Worm (Caenorhabditis elegans) whole organism, mixed stage, embryonic: Measurements from ENCODE around the gene str-13.

ENCODE experiments used
- M03D4.4 ChIP-seq: sonication (generic microtip); optimal IDR thresholded peaks from 2 replicates; lab custom pipeline; 2017; ENCODE audit warnings: mild to moderate bottlenecking, missing genetic modification characterization, missing compliant biosample characterization
- bed-3 ChIP-seq: fragments of 200-800 bp; sonication (Bioruptor generic); optimal IDR thresholded peaks from 3 replicates; lab custom pipeline; 2018; ENCODE audit warnings: mild to moderate bottlenecking, missing genetic modification characterization, moderate library complexity, missing compliant biosample characterization
- blmp-1 ChIP-seq: fragments of 150-350 bp; optimal IDR thresholded peaks from 2 replicates; lab custom pipeline; 2014; ENCODE audit warnings: missing biosample characterization, missing genetic modification characterization
- ceh-39 ChIP-seq: fragments of 150-350 bp; optimal IDR thresholded peaks from 2 replicates; lab custom pipeline; 2014; ENCODE audit warnings: missing biosample characterization, missing genetic modification characterization
- ceh-43 ChIP-seq: fragments of 200-800 bp; sonication (Bioruptor generic); optimal IDR thresholded peaks from 2 replicates; lab custom pipeline; 2018; ENCODE audit warnings: mild to moderate bottlenecking, missing genetic modification characterization, moderate library complexity, missing compliant biosample characterization
- ces-1 ChIP-seq: fragments of 150-350 bp; optimal IDR thresholded peaks from 2 replicates; lab custom pipeline; 2014; ENCODE audit warnings: missing biosample characterization, missing genetic modification reagents, missing genetic modification characterization
- cnd-1 ChIP-seq: fragments of 200-800 bp; sonication (Bioruptor generic); optimal IDR thresholded peaks from 2 replicates; lab custom pipeline; 2018; ENCODE audit warnings: mild to moderate bottlenecking, missing genetic modification characterization, missing compliant biosample characterization
- drap-1 ChIP-seq: fragments of 200-800 bp; sonication (Bioruptor generic); optimal IDR thresholded peaks from 3 replicates; lab custom pipeline; 2018; ENCODE audit warnings: mild to moderate bottlenecking, missing genetic modification characterization, missing compliant biosample characterization
- elt-3 ChIP-seq: fragments of 150-350 bp; optimal IDR thresholded peaks from 2 replicates; lab custom pipeline; 2014; ENCODE audit warnings: missing biosample characterization, missing genetic modification characterization
- flh-1 ChIP-seq: fragments of 200-800 bp; sonication (Bioruptor generic); optimal IDR thresholded peaks from 2 replicates; lab custom pipeline; 2018; ENCODE audit warnings: mild to moderate bottlenecking, missing genetic modification characterization, moderate library complexity, missing compliant biosample characterization
- ham-2 ChIP-seq: fragments of 200-800 bp; sonication (Bioruptor generic); optimal IDR thresholded peaks from 2 replicates; lab custom pipeline; 2018; ENCODE audit warnings: mild to moderate bottlenecking, missing genetic modification characterization, missing compliant biosample characterization
- lin-13 ChIP-seq: fragments of 150-350 bp; optimal IDR thresholded peaks from 2 replicates; lab custom pipeline; 2014; ENCODE audit warnings: missing biosample characterization, missing genetic modification characterization
- lin-32 ChIP-seq: fragments of 200-800 bp; sonication (Bioruptor generic); optimal IDR thresholded peaks from 2 replicates; lab custom pipeline; 2018; ENCODE audit warnings: mild to moderate bottlenecking, missing genetic modification characterization, missing compliant biosample characterization
- lsy-2 ChIP-seq: fragments of 150-350 bp; optimal IDR thresholded peaks from 2 replicates; lab custom pipeline; 2014; ENCODE audit warnings: missing biosample characterization, missing genetic modification characterization
- mab-5 ChIP-seq: fragments of 150-350 bp; optimal IDR thresholded peaks from 2 replicates; lab custom pipeline; 2014; ENCODE audit warnings: missing biosample characterization, missing genetic modification characterization
- mep-1 ChIP-seq: fragments of 150-350 bp; optimal IDR thresholded peaks from 2 replicates; lab custom pipeline; 2017; ENCODE audit warnings: missing biosample characterization, missing genetic modification reagents, missing genetic modification characterization, inconsistent platforms
- mls-2 ChIP-seq: sonication (generic microtip); optimal IDR thresholded peaks from 2 replicates; lab custom pipeline; 2016; ENCODE audit warnings: mild to moderate bottlenecking, missing genetic modification characterization, moderate library complexity, missing compliant biosample characterization
- nhr-12 ChIP-seq: fragments of 150-350 bp; optimal IDR thresholded peaks from 2 replicates; lab custom pipeline; 2014; ENCODE audit warnings: missing biosample characterization, missing genetic modification characterization
- nhr-2 ChIP-seq: fragments of 150-350 bp; optimal IDR thresholded peaks from 2 replicates; lab custom pipeline; 2014; ENCODE audit warnings: missing biosample characterization, missing genetic modification characterization
- nhr-237 ChIP-seq: fragments of 150-350 bp; optimal IDR thresholded peaks from 2 replicates; lab custom pipeline; 2014; ENCODE audit warnings: missing biosample characterization, missing genetic modification characterization
- nhr-76 ChIP-seq: sonication (generic microtip); optimal IDR thresholded peaks from 2 replicates; lab custom pipeline; 2017; ENCODE audit warnings: missing biosample characterization, missing genetic modification characterization
- pha-4 ChIP-seq: fragments of 150-350 bp; optimal IDR thresholded peaks from 2 replicates; lab custom pipeline; 2018; ENCODE audit warnings: missing biosample characterization, missing genetic modification reagents, missing genetic modification characterization
- sem-2 ChIP-seq: fragments of 200-800 bp; sonication (Bioruptor generic); optimal IDR thresholded peaks from 2 replicates; lab custom pipeline; 2018; ENCODE audit warnings: mild to moderate bottlenecking, missing genetic modification characterization, missing compliant biosample characterization
- snpc-4 ChIP-seq: fragments of 150-350 bp; optimal IDR thresholded peaks from 2 replicates; lab custom pipeline; 2014; ENCODE audit warnings: missing biosample characterization, missing genetic modification characterization
- sptf-1 ChIP-seq: sonication (generic microtip); optimal IDR thresholded peaks from 2 replicates; lab custom pipeline; 2017; ENCODE audit warnings: mild to moderate bottlenecking, missing genetic modification characterization, moderate library complexity, missing compliant biosample characterization
- tbx-8 ChIP-seq: fragments of 200-800 bp; sonication (Bioruptor generic); optimal IDR thresholded peaks from 2 replicates; lab custom pipeline; 2018; ENCODE audit warnings: mild to moderate bottlenecking, missing genetic modification characterization, moderate library complexity, missing compliant biosample characterization
- unc-120 ChIP-seq: sonication (generic microtip); optimal IDR thresholded peaks from 2 replicates; lab custom pipeline; 2017; ENCODE audit warnings: missing genetic modification characterization, missing compliant biosample characterization; ENCODE audit not compliant: poor library complexity, severe bottlenecking
- unc-62 ChIP-seq: fragments of 150-350 bp; optimal IDR thresholded peaks from 2 replicates; lab custom pipeline; 2014; ENCODE audit warnings: missing biosample characterization, missing genetic modification reagents, missing genetic modification characterization
- zip-8 ChIP-seq: fragments of 150-350 bp; optimal IDR thresholded peaks from 2 replicates; lab custom pipeline; 2014; ENCODE audit warnings: missing biosample characterization, missing genetic modification characterization

The str-13 gene

ce11 chrV:2722555-2722954 is 4.4 kb downstream of the str-13 start, which contains the start of gene srg-60:
Gene srg-60 (minus strand): TSS chrV:2722655.
- TF ChIP-seq unc-62 (no peak), M03D4.4 (no peak), nhr-12 (tag; lab: Kevin White, UChicago) (no peak), elt-3 (tag; lab: Kevin White, UChicago) (no peak)

- TF ChIP-seq ces-1 (GFP tag; lab: Kevin White, UChicago) = no peak
- no peak for TF ChIP-seq unc-62
- no peak for TF ChIP-seq zip-8 (tag; lab: Kevin White, UChicago)
- no peak for TF ChIP-seq mab-5 (tag; lab: Kevin White, UChicago)
- TF ChIP-seq cnd-1 (tag; lab: Kevin White, UChicago) = no peak
- no peak for TF ChIP-seq ham-2 (GFP tag; lab: Kevin White, UChicago)
- no peak for TF ChIP-seq snpc-4 (tag; lab: Kevin White, UChicago)
- no peak for TF ChIP-seq ceh-39 (tag; lab: Kevin White, UChicago)
- TF ChIP-seq mls-2 (tag; lab: Kevin White, UChicago) = no peak
These were observed 6.2 kb downstream of the str-13 start, which contains the start of gene srt-27 for ce11 chrV:2720763-2721162. Gene srt-27 (minus strand): TSS chrV:2720863.

ce11 chrV:2718688-2719185 is 8.3 kb downstream of the str-13 start, which contains the start of gene srt-29:
Gene srt-29 (minus strand): TSS chrV:2719135.
- TF ChIP-seq mls-2 (tag; lab: Kevin White, UChicago) (no peak), lin-32 (GFP tag; lab: Kevin White, UChicago) (no peak), lsy-2 (no peak), ceh-43 (GFP tag; lab: Kevin White, UChicago) (no peak), pha-4 (tag; lab: Kevin White, UChicago) (no peak), bed-3 (GFP tag; lab: Kevin White, UChicago) (no peak), ceh-39 (tag; lab: Kevin White, UChicago) (no peak), flh-1 (GFP tag; lab: Kevin White, UChicago) (no peak), nhr-76 (tag; lab: Kevin White, UChicago) (no peak), lin-13 (no peak)

- TF ChIP-seq nhr-237 (tag; lab: Kevin White, UChicago) (no peak), ceh-39 (tag; lab: Kevin White, UChicago) (no peak), elt-3 (tag; lab: Kevin White, UChicago) (no peak), nhr-2 (tag; lab: Kevin White, UChicago) (no peak), lin-13 (no peak), sptf-1 (tag; lab: Kevin White, UChicago) (no peak), ceh-43 (GFP tag; lab: Kevin White, UChicago) (no peak), ham-2 (GFP tag; lab: Kevin White, UChicago) (no peak), sem-2 (GFP tag; lab: Kevin White, UChicago) (no peak), lsy-2 (no peak), snpc-4 (tag; lab: Kevin White, UChicago) (no peak), unc-62 (no peak), tbx-8 (GFP tag; lab: Kevin White, UChicago) (no peak), M03D4.4 (no peak), lin-32 (GFP tag; lab: Kevin White, UChicago) (no peak), nhr-12 (tag; lab: Kevin White, UChicago) (no peak), drap-1 (GFP tag; lab: Kevin White, UChicago) (no peak)
- TF ChIP-seq, all 35 proteins: peak for 0
These were observed 10.1 kb downstream of the str-13 start for ce11 chrV:2716933-2717332.

- TF ChIP-seq lsy-2 = no peak
- TF ChIP-seq zip-8 (tag; lab: Kevin White, UChicago) = peak; percentile 43
These were observed 13.5 kb downstream of the str-13 start, which contains the start of gene srt-28 for ce11 chrV:2713532-2713931. Gene srt-28 (minus strand): TSS chrV:2713632.

- no peak for TF ChIP-seq nhr-12 (tag; lab: Kevin White, UChicago)
- TF ChIP-seq mab-5 (tag; lab: Kevin White, UChicago) = no peak
- TF ChIP-seq mep-1 (tag; lab: Kevin White, UChicago) = no peak
- TF ChIP-seq ham-2 (GFP tag; lab: Kevin White, UChicago) = no peak
- no peak for TF ChIP-seq snpc-4 (tag; lab: Kevin White, UChicago)
- TF ChIP-seq sptf-1 (tag; lab: Kevin White, UChicago) = no peak
- TF ChIP-seq nhr-2 (tag; lab: Kevin White, UChicago) = no peak
- TF ChIP-seq nhr-76 (tag; lab: Kevin White, UChicago) = no peak
- no peak for TF ChIP-seq ces-1 (GFP tag; lab: Kevin White, UChicago)
- no peak for TF ChIP-seq elt-3 (tag; lab: Kevin White, UChicago)
- no peak for TF ChIP-seq unc-120
- no peak for TF ChIP-seq blmp-1
- TF ChIP-seq, all 35 proteins: peak for 0
These were observed 15.6 kb downstream of the str-13 start, which contains the start of gene C24B9.3 for ce11 chrV:2711429-2711828. Gene C24B9.3 (minus strand): TSS chrV:2711599.
